Fruit fly (Drosophila melanogaster) whole organism, embryonic: Measurements from ENCODE around the gene CG7465.

Source experiments
- Atf-2 ChIP-seq: fragments of 200-800 bp; sonication (Bioruptor generic); optimal IDR thresholded peaks from 2 replicates; lab custom pipeline; 2016; ENCODE audit warnings: missing biosample characterization, missing genetic modification characterization
- CG31388 ChIP-seq: fragments of 200-800 bp; sonication (Bioruptor generic); optimal IDR thresholded peaks from 2 replicates; lab custom pipeline; 2016; ENCODE audit warnings: missing biosample characterization, missing genetic modification characterization
- CG34224 ChIP-seq: fragments of 200-800 bp; sonication (Bioruptor generic); IDR thresholded peaks from 3 replicates; pipeline ENCODE4 v1.3.6; 2022; ENCODE audit warnings: missing biosample characterization, missing genetic modification characterization; ENCODE audit not compliant: partially characterized antibody
- Fer1 ChIP-seq: fragments of 200-800 bp; sonication (Bioruptor generic); optimal IDR thresholded peaks from 2 replicates; lab custom pipeline; 2017; ENCODE audit warnings: missing biosample characterization, mild to moderate bottlenecking, missing genetic modification characterization
- Hsf ChIP-seq: fragments of 200-800 bp; sonication (Bioruptor generic); optimal IDR thresholded peaks from 3 replicates; lab custom pipeline; 2016; ENCODE audit warnings: missing biosample characterization, missing genetic modification characterization
- Lpt ChIP-seq: fragments of >200 bp; optimal IDR thresholded peaks from 2 replicates; lab custom pipeline; 2018; ENCODE audit warnings: missing biosample characterization, missing genetic modification characterization
- Oaz ChIP-seq: fragments of 200-800 bp; sonication (Bioruptor generic); IDR thresholded peaks from 2 replicates; pipeline ENCODE4 v1.3.6; 2022; ENCODE audit warnings: missing biosample characterization, missing genetic modification characterization
- Ravus ChIP-seq: fragments of 200-800 bp; sonication (Bioruptor generic); IDR thresholded peaks from 2 replicates; pipeline ENCODE4 v1.3.6; 2022; ENCODE audit warnings: missing biosample characterization, missing genetic modification characterization
- tx ChIP-seq: fragments of 200-800 bp; sonication (Bioruptor generic); optimal IDR thresholded peaks from 2 replicates; lab custom pipeline; 2016; ENCODE audit warnings: missing biosample characterization, missing genetic modification characterization
- zfh2 ChIP-seq: fragments of 200-800 bp; sonication (Bioruptor generic); optimal IDR thresholded peaks from 2 replicates; lab custom pipeline; 2016; ENCODE audit warnings: missing biosample characterization, missing genetic modification characterization

- TF ChIP-seq Hsf (GFP tag; lab: Kevin White, UChicago) (no peak), Lpt (GFP tag; lab: Kevin White, UChicago) (no peak), Ravus (GFP tag; lab: Robert Waterston, UW) (no peak), Oaz (GFP tag; lab: Robert Waterston, UW) (no peak), tx (GFP tag; lab: Kevin White, UChicago) (no peak), CG34224 (no peak), CG31388 (GFP tag; lab: Kevin White, UChicago) (no peak), zfh2 (GFP tag; lab: Kevin White, UChicago) (no peak), Atf-2 (no peak), Fer1 (GFP tag; lab: Kevin White, UChicago) (no peak)
Measured at dm6 chr3L:4471449-4471848, 8.6 kb upstream of the CG7465 start, which contains the start of gene CG32248.
